Fruit fly (Drosophila melanogaster): ENCODE data around the gene gogo.

DNA sequence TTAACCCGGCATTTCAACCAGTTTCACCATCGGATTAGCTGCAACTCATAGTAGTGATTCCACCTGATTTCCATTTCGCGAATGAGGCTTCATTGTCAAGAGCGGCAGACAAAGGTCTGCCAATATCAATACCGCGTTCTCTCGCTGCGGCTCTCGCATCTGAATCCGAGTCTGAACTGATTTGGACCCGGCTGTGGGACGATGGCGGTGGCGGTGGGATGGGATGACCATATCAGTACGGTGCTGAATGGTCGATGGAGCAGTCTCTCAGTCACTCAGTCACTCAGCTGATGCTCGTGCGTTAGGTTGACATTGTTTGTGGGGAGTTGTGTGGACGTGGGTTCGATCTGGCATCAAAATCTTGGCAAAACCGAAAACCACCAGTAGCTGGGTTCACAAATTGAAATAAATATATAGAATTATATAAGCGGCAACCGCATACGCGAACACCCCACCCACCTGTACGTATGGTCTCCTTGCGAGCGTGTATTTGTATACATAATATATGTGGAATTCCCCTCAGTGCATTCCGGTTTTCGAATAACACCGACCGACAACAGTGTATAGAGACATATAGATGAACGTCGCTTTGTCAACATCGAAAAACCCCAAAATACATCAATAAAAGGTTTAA, 22.1 kb upstream of the gogo start, which contains the start of gene Spn77Ba:
- no peak for TF ChIP-seq psq (optimal IDR thresholded peaks at IDR 0.05)
- TF ChIP-seq ttk (optimal IDR thresholded peaks at IDR 0.05): no peak
- TF ChIP-seq h (optimal IDR thresholded peaks at IDR 0.05): no peak
- TF ChIP-seq insv (optimal IDR thresholded peaks at IDR 0.05): no peak
- TF ChIP-seq Myc (optimal IDR thresholded peaks at IDR 0.05): no peak
